Worm (Caenorhabditis elegans) whole organism, L1 larva: Measurements from ENCODE around the gene spp-13.

Experiments used
- alr-1 ChIP-seq: fragments of 200-800 bp; sonication (Bioruptor generic); optimal IDR thresholded peaks from 2 replicates; lab custom pipeline; 2018; ENCODE audit warnings: borderline replicate concordance, mild to moderate bottlenecking, missing genetic modification characterization, missing compliant biosample characterization
- hlh-17 ChIP-seq: fragments of 200-800 bp; sonication (Bioruptor generic); optimal IDR thresholded peaks from 2 replicates; lab custom pipeline; 2018; ENCODE audit warnings: missing genetic modification characterization, mild to moderate bottlenecking, missing compliant biosample characterization, moderate library complexity, borderline replicate concordance
- pag-3 ChIP-seq: sonication (generic microtip); optimal IDR thresholded peaks from 2 replicates; lab custom pipeline; 2017; ENCODE audit warnings: missing genetic modification characterization, mild to moderate bottlenecking, missing compliant biosample characterization, antibody characterized with exemption, borderline replicate concordance; ENCODE audit not compliant: insufficient read depth
- zag-1 ChIP-seq: fragments of 150-350 bp; optimal IDR thresholded peaks from 2 replicates; lab custom pipeline; 2014; ENCODE audit warnings: missing biosample characterization, missing genetic modification characterization
- ztf-4 ChIP-seq: fragments of 150-350 bp; optimal IDR thresholded peaks from 2 replicates; lab custom pipeline; 2014; ENCODE audit warnings: missing biosample characterization, missing genetic modification characterization

ce11 chrX:8438756-8439155 is 20.4 kb upstream of the spp-13 start:
- TF ChIP-seq zag-1 (no peak), ztf-4 (tag; lab: Kevin White, UChicago) (no peak), alr-1 (tag; lab: Kevin White, UChicago) (no peak), hlh-17 (no peak), pag-3 (tag; lab: Kevin White, UChicago) (no peak)
